Fruit fly (Drosophila melanogaster) whole organism, embryonic: Measurements from ENCODE around the gene Ir94g.

Source experiments
- Abd-B ChIP-seq: fragments of 200-800 bp; sonication (Bioruptor generic); optimal IDR thresholded peaks from 2 replicates; lab custom pipeline; 2018; ENCODE audit warnings: missing biosample characterization, mild to moderate bottlenecking, missing genetic modification characterization, moderate library complexity
- Bteb2 ChIP-seq: fragments of 200-800 bp; sonication (Bioruptor generic); optimal IDR thresholded peaks from 2 replicates; lab custom pipeline; 2016; ENCODE audit warnings: missing biosample characterization, missing genetic modification characterization
- CG10147 ChIP-seq: fragments of 200-800 bp; sonication (Bioruptor generic); optimal IDR thresholded peaks from 2 replicates; lab custom pipeline; 2019; ENCODE audit warnings: missing biosample characterization, mild to moderate bottlenecking, missing genetic modification characterization, moderate library complexity
- CG10654 ChIP-seq: fragments of 200-800 bp; sonication (Bioruptor generic); optimal IDR thresholded peaks from 2 replicates; lab custom pipeline; 2016; ENCODE audit warnings: missing biosample characterization, missing genetic modification characterization
- CG11085 ChIP-seq: fragments of 200-800 bp; sonication (Bioruptor generic); IDR thresholded peaks from 2 replicates; pipeline ENCODE4 v1.3.6; 2022; ENCODE audit warnings: missing biosample characterization, missing genetic modification characterization
- CG12299 ChIP-seq: fragments of 200-800 bp; sonication (Bioruptor generic); optimal IDR thresholded peaks from 2 replicates; lab custom pipeline; 2018; ENCODE audit warnings: missing biosample characterization, mild to moderate bottlenecking, missing genetic modification characterization
- CG14860 ChIP-seq: fragments of 200-800 bp; sonication (Bioruptor generic); IDR thresholded peaks from 3 replicates; pipeline ENCODE4 v1.3.6; 2022; ENCODE audit warnings: missing biosample characterization, missing genetic modification characterization; ENCODE audit not compliant: partially characterized antibody
- CG16813 ChIP-seq: fragments of 200-800 bp; sonication (Bioruptor generic); IDR thresholded peaks from 3 replicates; pipeline ENCODE4 v1.3.6; 2022; ENCODE audit warnings: missing biosample characterization, missing genetic modification characterization; ENCODE audit not compliant: partially characterized antibody
- CG17186 ChIP-seq: fragments of 200-800 bp; sonication (Bioruptor generic); optimal IDR thresholded peaks from 3 replicates; lab custom pipeline; 2017; ENCODE audit warnings: missing biosample characterization, missing genetic modification reagents, missing genetic modification characterization
- CG31365 ChIP-seq: fragments of 200-800 bp; sonication (Bioruptor generic); optimal IDR thresholded peaks from 2 replicates; lab custom pipeline; 2018; ENCODE audit warnings: missing biosample characterization, mild to moderate bottlenecking, missing genetic modification characterization
- CG42726 ChIP-seq: fragments of 200-800 bp; sonication (Bioruptor generic); IDR thresholded peaks from 2 replicates; pipeline ENCODE4 v1.3.6; 2022; ENCODE audit warnings: missing biosample characterization, missing genetic modification characterization; ENCODE audit not compliant: partially characterized antibody
- CG43689 ChIP-seq: fragments of 200-800 bp; sonication (Bioruptor generic); IDR thresholded peaks from 2 replicates; pipeline ENCODE4 v1.3.6; 2022; ENCODE audit warnings: missing biosample characterization, missing genetic modification characterization
- CG7963 ChIP-seq: fragments of 200-800 bp; sonication (Bioruptor generic); IDR thresholded peaks from 3 replicates; pipeline ENCODE4 v1.3.6; 2022; ENCODE audit warnings: missing biosample characterization, missing genetic modification characterization; ENCODE audit not compliant: partially characterized antibody
- CoRest ChIP-seq: fragments of 200-800 bp; sonication (Bioruptor generic); optimal IDR thresholded peaks from 3 replicates; lab custom pipeline; 2018; ENCODE audit warnings: missing biosample characterization, mild to moderate bottlenecking, missing genetic modification characterization, moderate library complexity
- Deaf1 ChIP-seq: fragments of 200-800 bp; optimal IDR thresholded peaks from 3 replicates; lab custom pipeline; 2019; ENCODE audit warnings: missing biosample characterization, mild to moderate bottlenecking, missing genetic modification characterization, moderate library complexity
- Dek ChIP-seq: fragments of 200-800 bp; sonication (Bioruptor generic); optimal IDR thresholded peaks from 3 replicates; lab custom pipeline; 2019; ENCODE audit warnings: missing biosample characterization, mild to moderate bottlenecking, missing genetic modification characterization, moderate library complexity
- E2f2 ChIP-seq: fragments of 200-800 bp; sonication (Bioruptor generic); IDR thresholded peaks from 2 replicates; pipeline ENCODE4 v1.3.6; 2022; ENCODE audit warnings: missing biosample characterization, missing genetic modification characterization
- HLH4C ChIP-seq: fragments of 200-800 bp; sonication (Bioruptor generic); IDR thresholded peaks from 3 replicates; pipeline ENCODE4 v1.3.6; 2022; ENCODE audit warnings: missing biosample characterization, missing genetic modification characterization; ENCODE audit not compliant: partially characterized antibody
- Lhr ChIP-seq: fragments of 200-800 bp; sonication (Bioruptor generic); optimal IDR thresholded peaks from 3 replicates; lab custom pipeline; 2017; ENCODE audit warnings: mild to moderate bottlenecking, missing biosample characterization, missing genetic modification reagents, missing genetic modification characterization
- Lpt ChIP-seq: fragments of >200 bp; optimal IDR thresholded peaks from 2 replicates; lab custom pipeline; 2018; ENCODE audit warnings: missing biosample characterization, missing genetic modification characterization
- MTF-1 ChIP-seq: fragments of 200-800 bp; sonication (Bioruptor generic); optimal IDR thresholded peaks from 2 replicates; lab custom pipeline; 2018; ENCODE audit warnings: missing biosample characterization, mild to moderate bottlenecking, missing genetic modification characterization, borderline replicate concordance
- Mad ChIP-seq: fragments of 200-800 bp; sonication (Bioruptor generic); optimal IDR thresholded peaks from 2 replicates; lab custom pipeline; 2016; ENCODE audit warnings: missing biosample characterization, missing genetic modification characterization
- Nf-YB ChIP-seq: fragments of 200-800 bp; sonication (Bioruptor generic); optimal IDR thresholded peaks from 3 replicates; lab custom pipeline; 2019; ENCODE audit warnings: missing biosample characterization, mild to moderate bottlenecking, missing genetic modification characterization, moderate library complexity
- Oli ChIP-seq: fragments of 200-800 bp; sonication (Bioruptor generic); optimal IDR thresholded peaks from 2 replicates; lab custom pipeline; 2018; ENCODE audit warnings: missing biosample characterization, mild to moderate bottlenecking, missing genetic modification characterization, moderate library complexity
- Opbp ChIP-seq: fragments of 200-800 bp; sonication (Bioruptor generic); IDR thresholded peaks from 3 replicates; pipeline ENCODE4 v1.3.6; 2022; ENCODE audit warnings: missing biosample characterization, missing genetic modification characterization; ENCODE audit not compliant: partially characterized antibody
- Sox102F ChIP-seq: fragments of 200-800 bp; sonication (Bioruptor generic); optimal IDR thresholded peaks from 2 replicates; lab custom pipeline; 2018; ENCODE audit warnings: missing biosample characterization, mild to moderate bottlenecking, missing genetic modification characterization, moderate library complexity
- Sry-β ChIP-seq: fragments of 200-800 bp; sonication (Bioruptor generic); optimal IDR thresholded peaks from 2 replicates; lab custom pipeline; 2018; ENCODE audit warnings: missing biosample characterization, mild to moderate bottlenecking, missing genetic modification characterization, moderate library complexity
- Vsx1 ChIP-seq: fragments of 200-800 bp; sonication (Bioruptor generic); optimal IDR thresholded peaks from 2 replicates; lab custom pipeline; 2017; ENCODE audit warnings: missing biosample characterization, mild to moderate bottlenecking, missing genetic modification characterization, missing genetic modification reagents
- YL-1 ChIP-seq: fragments of 200-800 bp; sonication (Bioruptor generic); optimal IDR thresholded peaks from 3 replicates; lab custom pipeline; 2017; ENCODE audit warnings: missing biosample characterization, mild to moderate bottlenecking, missing genetic modification characterization
- ato ChIP-seq: fragments of 200-800 bp; sonication (Bioruptor generic); IDR thresholded peaks from 2 replicates; pipeline ENCODE4 v1.3.6; 2022; ENCODE audit warnings: missing biosample characterization, missing genetic modification characterization; ENCODE audit not compliant: partially characterized antibody
- eyg ChIP-seq: fragments of 200-800 bp; sonication (Bioruptor generic); optimal IDR thresholded peaks from 3 replicates; lab custom pipeline; 2016; ENCODE audit warnings: missing biosample characterization, missing genetic modification characterization
- fd96Cb ChIP-seq: fragments of 200-800 bp; sonication (Bioruptor generic); optimal IDR thresholded peaks from 2 replicates; lab custom pipeline; 2018; ENCODE audit warnings: missing biosample characterization, mild to moderate bottlenecking, missing genetic modification characterization, moderate library complexity
- ftz-f1 ChIP-seq: fragments of 200-800 bp; sonication (Bioruptor generic); optimal IDR thresholded peaks from 2 replicates; lab custom pipeline; 2016; ENCODE audit warnings: missing biosample characterization, missing genetic modification characterization
- gce ChIP-seq: fragments of 200-800 bp; sonication (Bioruptor generic); IDR thresholded peaks from 3 replicates; pipeline ENCODE4 v1.3.6; 2022; ENCODE audit warnings: missing biosample characterization, missing genetic modification characterization
- gcm2 ChIP-seq: fragments of 200-800 bp; sonication (Bioruptor generic); optimal IDR thresholded peaks from 2 replicates; lab custom pipeline; 2016; ENCODE audit warnings: missing biosample characterization, missing genetic modification characterization
- gro ChIP-seq: fragments of 200-800 bp; sonication (Bioruptor generic); optimal IDR thresholded peaks from 2 replicates; lab custom pipeline; 2016; ENCODE audit warnings: missing biosample characterization, missing genetic modification characterization
- h ChIP-seq: fragments of >200 bp; optimal IDR thresholded peaks from 2 replicates; lab custom pipeline; 2017
- hbn ChIP-seq: fragments of 200-800 bp; sonication (Bioruptor generic); IDR thresholded peaks from 2 replicates; pipeline ENCODE4 v1.3.6; 2022; ENCODE audit warnings: missing biosample characterization, missing genetic modification characterization; ENCODE audit not compliant: partially characterized antibody
- jumu ChIP-seq: fragments of 200-800 bp; sonication (Bioruptor generic); optimal IDR thresholded peaks from 3 replicates; lab custom pipeline; 2016; ENCODE audit warnings: missing biosample characterization, missing genetic modification characterization
- kay ChIP-seq: fragments of 200-800 bp; sonication (Bioruptor generic); optimal IDR thresholded peaks from 2 replicates; lab custom pipeline; 2016; ENCODE audit warnings: missing biosample characterization, missing genetic modification characterization
- kni ChIP-seq: fragments of 200-800 bp; sonication (Bioruptor generic); optimal IDR thresholded peaks from 3 replicates; lab custom pipeline; 2017; ENCODE audit warnings: mild to moderate bottlenecking, missing biosample characterization, missing genetic modification reagents, missing genetic modification characterization
- pita ChIP-seq: fragments of 200-800 bp; sonication (Bioruptor generic); optimal IDR thresholded peaks from 2 replicates; lab custom pipeline; 2017; ENCODE audit warnings: missing biosample characterization, mild to moderate bottlenecking, missing genetic modification characterization
- pros ChIP-seq: fragments of 200-800 bp; sonication (Bioruptor generic); optimal IDR thresholded peaks from 3 replicates; lab custom pipeline; 2019; ENCODE audit warnings: missing biosample characterization, mild to moderate bottlenecking, missing genetic modification characterization, moderate library complexity
- pum ChIP-seq: fragments of 200-800 bp; sonication (Bioruptor generic); optimal IDR thresholded peaks from 2 replicates; lab custom pipeline; 2016; ENCODE audit warnings: missing biosample characterization, missing genetic modification characterization
- sd ChIP-seq: fragments of 200-800 bp; sonication (Bioruptor generic); optimal IDR thresholded peaks from 3 replicates; lab custom pipeline; 2018; ENCODE audit warnings: missing biosample characterization, mild to moderate bottlenecking, missing genetic modification characterization, moderate library complexity
- sima ChIP-seq: fragments of 200-800 bp; sonication (Bioruptor generic); optimal IDR thresholded peaks from 2 replicates; lab custom pipeline; 2016; ENCODE audit warnings: missing biosample characterization, missing genetic modification characterization
- ssp ChIP-seq: fragments of 200-800 bp; sonication (Bioruptor generic); IDR thresholded peaks from 2 replicates; pipeline ENCODE4 v1.3.6; 2022; ENCODE audit warnings: missing biosample characterization, missing genetic modification characterization
- vnd ChIP-seq: fragments of 200-800 bp; sonication (Bioruptor generic); IDR thresholded peaks from 3 replicates; pipeline ENCODE4 v1.3.6; 2022; ENCODE audit warnings: missing biosample characterization, missing genetic modification characterization; ENCODE audit not compliant: partially characterized antibody
- yki ChIP-seq: fragments of >200 bp; optimal IDR thresholded peaks from 3 replicates; lab custom pipeline; 2018
- zen2 ChIP-seq: fragments of 200-800 bp; sonication (Bioruptor generic); IDR thresholded peaks from 3 replicates; pipeline ENCODE4 v1.3.6; 2022; ENCODE audit warnings: missing biosample characterization, missing genetic modification characterization; ENCODE audit not compliant: partially characterized antibody

The Ir94g gene

DNA sequence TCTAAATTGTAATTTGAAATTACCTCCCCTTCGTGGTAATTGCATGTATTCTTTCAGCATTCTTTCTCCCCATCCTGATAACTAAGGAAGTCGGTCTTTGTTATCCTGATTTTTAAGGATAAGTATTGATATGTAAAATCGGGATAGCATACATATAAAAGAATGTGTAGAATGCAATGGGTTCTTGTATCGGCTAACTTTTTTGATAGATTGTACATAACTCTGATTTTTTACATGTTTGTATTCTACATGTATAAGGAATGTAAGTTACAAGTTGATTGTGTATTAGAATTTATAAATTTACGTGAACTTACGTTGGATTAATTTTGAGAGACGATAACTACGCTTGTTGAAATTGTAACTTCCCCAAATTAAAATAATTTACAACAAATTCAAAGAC, 38.6 kb downstream of the Ir94g start (continued):
- TF ChIP-seq CG7963 (GFP tag; lab: Robert Waterston, UW): 0 out of 3 replicates have a peak, but pooled peaks have one; percentile 23
- no peak for TF ChIP-seq ssp
- no peak for TF ChIP-seq HLH4C (GFP tag; lab: Robert Waterston, UW)
- no peak for TF ChIP-seq Sox102F (GFP tag; lab: Kevin White, UChicago)
- TF ChIP-seq pita: peak; percentile 58
- no peak for TF ChIP-seq CG17186
- TF ChIP-seq kni (GFP tag; lab: Kevin White, UChicago): no peak
- no peak for TF ChIP-seq CG12299 (tag; lab: Kevin White, UChicago)
- no peak for TF ChIP-seq ato (GFP tag; lab: Robert Waterston, UW)
- TF ChIP-seq MTF-1 (GFP tag; lab: Kevin White, UChicago): no peak
- no peak for TF ChIP-seq sima (GFP tag; lab: Kevin White, UChicago)
- TF ChIP-seq Opbp (GFP tag; lab: Robert Waterston, UW): peak; percentile 39; the same call in 2 of the 3 replicates
- TF ChIP-seq yki (lab: Kevin White, UChicago): no peak
- no peak for TF ChIP-seq YL-1 (GFP tag; lab: Kevin White, UChicago)
- TF ChIP-seq CG10654 (GFP tag; lab: Kevin White, UChicago): no peak
- peak; percentile 68 for TF ChIP-seq CG42726
- TF ChIP-seq pum: no peak
- peak; percentile 3 for TF ChIP-seq Abd-B (GFP tag; lab: Kevin White, UChicago)
- TF ChIP-seq h (lab: Kevin White, UChicago): no peak
- no peak for TF ChIP-seq Mad (GFP tag; lab: Kevin White, UChicago)
- TF ChIP-seq CG43689 (GFP tag; lab: Robert Waterston, UW): no peak
- no peak for TF ChIP-seq CG31365
- TF ChIP-seq ftz-f1: no peak
- no peak for TF ChIP-seq Oli (tag; lab: Kevin White, UChicago)
- TF ChIP-seq E2f2 (GFP tag; lab: Robert Waterston, UW): no peak
- TF ChIP-seq CoRest (tag; lab: Kevin White, UChicago): peak; percentile 3
- no peak for TF ChIP-seq Vsx1
- peak; percentile 7 for TF ChIP-seq Lhr (GFP tag; lab: Kevin White, UChicago)
- TF ChIP-seq zen2 (GFP tag; lab: Robert Waterston, UW): no peak
- no peak for TF ChIP-seq fd96Cb
- no peak for TF ChIP-seq Lpt (GFP tag; lab: Kevin White, UChicago)
- no peak for TF ChIP-seq Bteb2
- no peak for TF ChIP-seq CG11085 (GFP tag; lab: Robert Waterston, UW)
- TF ChIP-seq jumu (GFP tag; lab: Kevin White, UChicago): no peak
- TF ChIP-seq Nf-YB: no peak
- no peak for TF ChIP-seq gce
- TF ChIP-seq Dek: peak; percentile 5
- no peak for TF ChIP-seq gro
- no peak for TF ChIP-seq gcm2
- TF ChIP-seq sd (tag; lab: Kevin White, UChicago): peak; percentile 60
- no peak for TF ChIP-seq kay (GFP tag; lab: Kevin White, UChicago)
- no peak for TF ChIP-seq pros
- TF ChIP-seq vnd: peak; percentile 45; the same call in 1 of the 3 replicates
- peak; percentile 46; the same call in 1 of the 3 replicates for TF ChIP-seq CG14860 (GFP tag; lab: Robert Waterston, UW)
- no peak for TF ChIP-seq hbn
- TF ChIP-seq CG16813: peak; percentile 65
- TF ChIP-seq CG10147 (GFP tag; lab: Kevin White, UChicago): no peak
- no peak for TF ChIP-seq eyg
- no peak for TF ChIP-seq Sry-β (GFP tag; lab: Kevin White, UChicago)
- TF ChIP-seq Deaf1: no peak
